Worm (Caenorhabditis elegans) whole organism, L2 larva: Measurements from ENCODE around the gene hosl-1.

Source experiments
- R02D3.7 ChIP-seq: fragments of 150-350 bp; optimal IDR thresholded peaks from 2 replicates; lab custom pipeline; 2014; ENCODE audit warnings: missing biosample characterization, missing genetic modification characterization
- ama-1 ChIP-seq: fragments of 150-350 bp; optimal IDR thresholded peaks from 2 replicates; lab custom pipeline; 2018; ENCODE audit warnings: inconsistent platforms
- egl-27 ChIP-seq: sonication (generic microtip); optimal IDR thresholded peaks from 3 replicates; lab custom pipeline; 2017; ENCODE audit warnings: missing biosample characterization, missing genetic modification reagents, missing genetic modification characterization
- elt-3 ChIP-seq: sonication (generic microtip); optimal IDR thresholded peaks from 2 replicates; lab custom pipeline; 2017; ENCODE audit warnings: missing biosample characterization, missing genetic modification characterization
- lsy-2 ChIP-seq, 2 experiments: fragments of 150-350 bp in 1 of 2; sonication (generic microtip) in 1 of 2; optimal IDR thresholded peaks; 2 replicates each; lab custom pipeline; 2014 to 2017; ENCODE audit warnings: missing biosample characterization in 2 of 2, missing genetic modification characterization in 2 of 2
- nhr-10 ChIP-seq: sonication (generic microtip); optimal IDR thresholded peaks from 2 replicates; lab custom pipeline; 2017; ENCODE audit warnings: missing biosample characterization, missing genetic modification characterization
- nhr-11 ChIP-seq: fragments of 150-350 bp; optimal IDR thresholded peaks from 2 replicates; lab custom pipeline; 2014; ENCODE audit warnings: missing biosample characterization, missing genetic modification characterization
- nhr-12 ChIP-seq: fragments of 150-350 bp; optimal IDR thresholded peaks from 2 replicates; lab custom pipeline; 2014; ENCODE audit warnings: missing biosample characterization, missing genetic modification characterization
- nhr-77 ChIP-seq: fragments of 150-350 bp; optimal IDR thresholded peaks from 2 replicates; lab custom pipeline; 2014; ENCODE audit warnings: missing biosample characterization, missing genetic modification characterization
- unc-55 ChIP-seq: fragments of 150-350 bp; sonication (generic microtip); optimal IDR thresholded peaks from 3 replicates; lab custom pipeline; 2014; ENCODE audit warnings: missing biosample characterization, missing genetic modification reagents, missing genetic modification characterization

- TF ChIP-seq lsy-2 (tag; optimal IDR thresholded peaks at IDR 0.05; lab: Kevin White, UChicago) (no peak), nhr-10 (tag; lab: Kevin White, UChicago) (no peak), elt-3 (no peak), egl-27 (tag; lab: Kevin White, UChicago) (no peak), nhr-77 (no peak), ama-1 (lab: Kevin White, UChicago) (no peak), nhr-11 (tag; lab: Kevin White, UChicago) (no peak), nhr-12 (tag; lab: Kevin White, UChicago) (no peak), R02D3.7 (tag; lab: Kevin White, UChicago) (no peak), unc-55 (no peak)
Measured at ce11 chrX:4622024-4622423, 14.9 kb upstream of the hosl-1 start, which contains the start of gene C46C11.3.
